Worm (Caenorhabditis elegans): ENCODE data around the gene C10A4.7.

ce11 chrX:7378608-7379007, 36.7 kb downstream of the C10A4.7 start:
- no peak for TF ChIP-seq lsy-2 (tag; optimal IDR thresholded peaks at IDR 0.05)
- TF ChIP-seq nhr-28 (tag; optimal IDR thresholded peaks at IDR 0.05), result no peak
- no peak for TF ChIP-seq unc-39 (tag; optimal IDR thresholded peaks at IDR 0.05)
- no peak for TF ChIP-seq pha-4 (tag; optimal IDR thresholded peaks at IDR 0.05)
- TF ChIP-seq snpc-4 (tag; optimal IDR thresholded peaks at IDR 0.05), result no peak
- TF ChIP-seq nhr-76 (tag; optimal IDR thresholded peaks at IDR 0.05), result no peak
- no peak for TF ChIP-seq lin-13 (tag; optimal IDR thresholded peaks at IDR 0.05)
- no peak for TF ChIP-seq ztf-11 (tag; optimal IDR thresholded peaks at IDR 0.05)
- TF ChIP-seq ces-1 (GFP tag; optimal IDR thresholded peaks at IDR 0.05), result no peak
- no peak for TF ChIP-seq ceh-43 (GFP tag; optimal IDR thresholded peaks at IDR 0.05)
- no peak for TF ChIP-seq M03D4.4 (tag; optimal IDR thresholded peaks at IDR 0.05)
- TF ChIP-seq bed-3 (GFP tag; optimal IDR thresholded peaks at IDR 0.05), result no peak

All from whole organism, mixed stage, embryonic.